Fruit fly (Drosophila melanogaster) whole organism: Measurements from ENCODE around the gene tal-2A.

ENCODE experiments used
- CG8478 ChIP-seq: fragments of >200 bp; optimal IDR thresholded peaks from 2 replicates; lab custom pipeline; 2018; ENCODE audit warnings: inconsistent platforms
- Dll ChIP-seq: fragments of >200 bp; optimal IDR thresholded peaks from 2 replicates; lab custom pipeline; 2017
- pan ChIP-seq: fragments of >200 bp; optimal IDR thresholded peaks from 2 replicates; lab custom pipeline; 2017
- psq ChIP-seq: fragments of >200 bp; optimal IDR thresholded peaks from 2 replicates; lab custom pipeline; 2017
- usp ChIP-seq: fragments of >200 bp; optimal IDR thresholded peaks from 2 replicates; lab custom pipeline; 2017; ENCODE audit warnings: missing biosample characterization, missing genetic modification characterization, mixed read lengths

- TF ChIP-seq Dll (lab: Kevin White, UChicago): peak; percentile 94
- TF ChIP-seq psq (lab: Kevin White, UChicago): no peak
- no peak for TF ChIP-seq pan (lab: Kevin White, UChicago)
- TF ChIP-seq usp: no peak
- TF ChIP-seq CG8478 (lab: Kevin White, UChicago): peak; percentile 11
Observed at dm6 chr3R:13812736-13813250, at the start of gene tal-2A, which contains the start of the genes tal-1A, tal-3A and tal-AA.
